Fruit fly (Drosophila melanogaster) whole organism, prepupa: ENCODE results near the gene CG7130.

Experiments used
- Blimp-1 ChIP-seq: fragments of 200-800 bp; sonication (Bioruptor generic); optimal IDR thresholded peaks from 3 replicates; lab custom pipeline; 2017; ENCODE audit warnings: missing biosample characterization, missing genetic modification characterization, mild to moderate bottlenecking, moderate library complexity, missing genetic modification reagents
- CG10631 ChIP-seq: fragments of 200-800 bp; sonication (Bioruptor generic); optimal IDR thresholded peaks from 2 replicates; lab custom pipeline; 2016; ENCODE audit warnings: missing biosample characterization, missing genetic modification characterization
- CG11294 ChIP-seq: fragments of 200-800 bp; sonication (Bioruptor generic); IDR thresholded peaks from 2 replicates; pipeline ENCODE4 v1.3.6; 2022; ENCODE audit warnings: missing biosample characterization, missing genetic modification characterization
- CG15336 ChIP-seq: fragments of 200-800 bp; sonication (Bioruptor generic); IDR thresholded peaks from 2 replicates; pipeline ENCODE4 v1.3.6; 2022; ENCODE audit warnings: missing biosample characterization, missing genetic modification characterization
- CG1621 ChIP-seq: fragments of 200-800 bp; sonication (Bioruptor generic); optimal IDR thresholded peaks from 3 replicates; lab custom pipeline; 2018; ENCODE audit warnings: missing biosample characterization, mild to moderate bottlenecking, missing genetic modification characterization
- CG16779 ChIP-seq: fragments of 200-800 bp; sonication (Bioruptor generic); optimal IDR thresholded peaks from 3 replicates; lab custom pipeline; 2017; ENCODE audit warnings: missing biosample characterization, mild to moderate bottlenecking, missing genetic modification characterization
- CG3032 ChIP-seq: fragments of 200-800 bp; optimal IDR thresholded peaks from 2 replicates; lab custom pipeline; 2019; ENCODE audit warnings: missing biosample characterization, mild to moderate bottlenecking, missing genetic modification characterization, moderate library complexity
- CG32006 ChIP-seq: fragments of 200-800 bp; sonication (Bioruptor generic); optimal IDR thresholded peaks from 3 replicates; lab custom pipeline; 2017; ENCODE audit warnings: missing biosample characterization, mild to moderate bottlenecking, missing genetic modification characterization
- CG34406 ChIP-seq: fragments of 200-800 bp; sonication (Bioruptor generic); optimal IDR thresholded peaks from 3 replicates; lab custom pipeline; 2016; ENCODE audit warnings: missing biosample characterization, missing genetic modification characterization
- CG3919 ChIP-seq: fragments of 200-800 bp; sonication (Bioruptor generic); optimal IDR thresholded peaks from 3 replicates; lab custom pipeline; 2016; ENCODE audit warnings: missing biosample characterization, missing genetic modification characterization
- CG4318 ChIP-seq: fragments of 200-800 bp; sonication (Bioruptor generic); optimal IDR thresholded peaks from 3 replicates; lab custom pipeline; 2017; ENCODE audit warnings: missing biosample characterization, mild to moderate bottlenecking, missing genetic modification characterization
- CG6792 ChIP-seq: fragments of 200-800 bp; sonication (Bioruptor generic); optimal IDR thresholded peaks from 3 replicates; lab custom pipeline; 2016; ENCODE audit warnings: missing biosample characterization, missing genetic modification characterization
- CG6808 ChIP-seq: fragments of 200-800 bp; sonication (Bioruptor generic); optimal IDR thresholded peaks from 3 replicates; lab custom pipeline; 2017; ENCODE audit warnings: missing biosample characterization, missing genetic modification characterization, mild to moderate bottlenecking, moderate library complexity, missing genetic modification reagents
- CG8119 ChIP-seq: fragments of 200-800 bp; sonication (Bioruptor generic); IDR thresholded peaks from 3 replicates; pipeline ENCODE4 v1.3.6; 2022; ENCODE audit warnings: missing biosample characterization, missing genetic modification characterization
- CG8319 ChIP-seq: fragments of 200-800 bp; sonication (Bioruptor generic); optimal IDR thresholded peaks from 3 replicates; lab custom pipeline; 2016; ENCODE audit warnings: missing biosample characterization, missing genetic modification characterization
- CG8632 ChIP-seq: fragments of 200-800 bp; sonication (Bioruptor generic); optimal IDR thresholded peaks from 3 replicates; lab custom pipeline; 2016; ENCODE audit warnings: missing biosample characterization, missing genetic modification characterization
- CG9139 ChIP-seq: fragments of 200-800 bp; sonication (Bioruptor generic); optimal IDR thresholded peaks from 3 replicates; lab custom pipeline; 2017; ENCODE audit warnings: missing biosample characterization, mild to moderate bottlenecking, missing genetic modification characterization
- Eip78C ChIP-seq: fragments of 200-800 bp; sonication (Bioruptor generic); peaks from one replicate; lab custom pipeline; 2016; ENCODE audit warnings: missing biosample characterization, missing genetic modification characterization
- Ets21C ChIP-seq: fragments of 200-800 bp; sonication (Bioruptor generic); optimal IDR thresholded peaks from 3 replicates; lab custom pipeline; 2016; ENCODE audit warnings: missing biosample characterization, missing genetic modification characterization
- Ets96B ChIP-seq: fragments of 200-800 bp; optimal IDR thresholded peaks from 2 replicates; lab custom pipeline; 2019; ENCODE audit warnings: missing biosample characterization, mild to moderate bottlenecking, missing genetic modification characterization, moderate library complexity
- Gug ChIP-seq: fragments of 200-800 bp; sonication (Bioruptor generic); IDR thresholded peaks from 2 replicates; pipeline ENCODE4 v1.3.6; 2022; ENCODE audit warnings: missing biosample characterization, missing genetic modification characterization
- Hr38 ChIP-seq: sonication (Bioruptor generic); optimal IDR thresholded peaks from 2 replicates; lab custom pipeline; 2016; ENCODE audit warnings: missing biosample characterization, missing genetic modification characterization
- Hr4 ChIP-seq: fragments of 200-800 bp; sonication (Bioruptor generic); optimal IDR thresholded peaks from 3 replicates; lab custom pipeline; 2016; ENCODE audit warnings: missing biosample characterization, missing genetic modification characterization
- Lpt ChIP-seq: fragments of 200-800 bp; sonication (Bioruptor generic); optimal IDR thresholded peaks from 3 replicates; lab custom pipeline; 2016; ENCODE audit warnings: missing biosample characterization, missing genetic modification characterization
- Met ChIP-seq: fragments of 200-800 bp; sonication (Bioruptor generic); optimal IDR thresholded peaks from 3 replicates; lab custom pipeline; 2016; ENCODE audit warnings: missing biosample characterization, missing genetic modification characterization
- OdsH ChIP-seq: fragments of 200-800 bp; sonication (Bioruptor generic); optimal IDR thresholded peaks from 3 replicates; lab custom pipeline; 2016; ENCODE audit warnings: missing biosample characterization, missing genetic modification characterization
- Smox ChIP-seq: fragments of 200-800 bp; sonication (Bioruptor generic); optimal IDR thresholded peaks from 3 replicates; lab custom pipeline; 2016; ENCODE audit warnings: missing biosample characterization, missing genetic modification characterization
- Sox102F ChIP-seq: fragments of 200-800 bp; sonication (Bioruptor generic); optimal IDR thresholded peaks from 2 replicates; lab custom pipeline; 2016; ENCODE audit warnings: missing biosample characterization, mild to moderate bottlenecking, missing genetic modification characterization
- achi ChIP-seq: fragments of 200-800 bp; sonication (Bioruptor generic); optimal IDR thresholded peaks from 3 replicates; lab custom pipeline; 2016; ENCODE audit warnings: missing biosample characterization, missing genetic modification characterization
- acj6 ChIP-seq: fragments of 200-800 bp; sonication (Bioruptor generic); optimal IDR thresholded peaks from 3 replicates; lab custom pipeline; 2016; ENCODE audit warnings: missing biosample characterization, missing genetic modification characterization
- cyc ChIP-seq: fragments of 200-800 bp; sonication (Bioruptor generic); optimal IDR thresholded peaks from 3 replicates; lab custom pipeline; 2016; ENCODE audit warnings: missing biosample characterization, missing genetic modification characterization
- esn ChIP-seq: fragments of 200-800 bp; sonication (Bioruptor generic); optimal IDR thresholded peaks from 2 replicates; lab custom pipeline; 2016; ENCODE audit warnings: missing biosample characterization, mild to moderate bottlenecking, missing genetic modification characterization, moderate library complexity
- fkh ChIP-seq: fragments of 200-800 bp; sonication (Bioruptor generic); optimal IDR thresholded peaks from 3 replicates; lab custom pipeline; 2017; ENCODE audit warnings: missing biosample characterization, mild to moderate bottlenecking, missing genetic modification characterization, moderate library complexity
- net ChIP-seq: fragments of 200-800 bp; sonication (Bioruptor generic); optimal IDR thresholded peaks from 3 replicates; lab custom pipeline; 2016; ENCODE audit warnings: missing biosample characterization, missing genetic modification characterization
- svp ChIP-seq: fragments of 200-800 bp; sonication (Bioruptor generic); peaks from one replicate; lab custom pipeline; 2016; ENCODE audit warnings: missing biosample characterization, missing genetic modification characterization

The CG7130 gene

dm6 chr3L:22063833-22064232 is 11.7 kb downstream of the CG7130 start:
- TF ChIP-seq svp (GFP tag; lab: Kevin White, UChicago), result no peak
- TF ChIP-seq CG1621 (tag; lab: Kevin White, UChicago), result peak; percentile 16

DNA sequence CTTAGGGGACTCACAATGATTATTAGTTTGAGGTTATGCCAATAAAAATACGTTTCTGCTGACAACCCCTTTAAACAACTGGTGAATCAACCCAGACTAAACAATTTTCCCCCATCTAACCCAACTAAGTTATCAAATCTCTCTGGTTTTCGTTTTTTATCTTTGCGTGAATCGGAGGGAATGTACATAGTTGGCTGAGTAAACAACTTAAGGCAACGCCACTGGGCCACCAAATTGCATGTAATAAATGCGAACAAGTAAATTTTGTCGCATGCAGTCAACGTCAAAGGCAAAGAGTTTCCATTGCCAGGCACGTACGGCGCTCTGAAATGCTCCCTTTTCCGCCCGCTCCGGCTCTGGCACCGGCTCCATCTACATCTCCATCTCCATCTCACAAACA is 22.2 kb downstream of the CG7130 start:
- TF ChIP-seq Met (GFP tag; lab: Kevin White, UChicago), result no peak
- peak; percentile 50 for TF ChIP-seq fkh (GFP tag; lab: Kevin White, UChicago)
- TF ChIP-seq, all 60 proteins: peak for 1

DNA sequence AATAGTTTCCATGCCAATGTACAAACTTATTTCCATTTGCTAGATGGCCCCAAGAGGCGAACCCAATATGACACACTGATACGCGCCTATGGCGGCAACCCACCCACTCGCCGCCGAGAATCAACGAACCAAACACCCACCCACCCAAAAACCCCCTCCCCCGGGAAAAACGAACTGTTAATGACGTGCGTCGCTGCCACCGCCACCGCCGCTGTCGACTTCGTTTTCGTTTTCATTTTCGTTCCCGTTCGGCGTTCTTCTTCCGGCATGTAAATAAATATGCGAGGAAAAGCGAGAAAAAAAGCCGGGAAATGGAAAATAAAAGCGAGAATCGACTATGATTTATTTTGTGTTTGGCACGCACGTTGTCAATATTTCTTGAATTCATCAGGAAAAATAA is 24.4 kb downstream of the CG7130 start:
- no peak for TF ChIP-seq OdsH (GFP tag; lab: Kevin White, UChicago)
- no peak for TF ChIP-seq CG8319 (GFP tag; lab: Kevin White, UChicago)
- no peak for TF ChIP-seq esn (GFP tag; lab: Kevin White, UChicago)
- no peak for TF ChIP-seq cyc
- TF ChIP-seq CG16779 (tag; lab: Kevin White, UChicago), result no peak
- no peak for TF ChIP-seq Smox
- TF ChIP-seq Lpt, result no peak
- no peak for TF ChIP-seq CG3919 (GFP tag; lab: Kevin White, UChicago)
- TF ChIP-seq CG32006 (GFP tag; lab: Kevin White, UChicago), result no peak
- TF ChIP-seq fkh (GFP tag; lab: Kevin White, UChicago), result no peak
- TF ChIP-seq Ets21C, result no peak
- TF ChIP-seq Sox102F (GFP tag; lab: Kevin White, UChicago), result no peak

- TF ChIP-seq CG34406 (GFP tag; lab: Kevin White, UChicago) (no peak), CG15336 (GFP tag; lab: Robert Waterston, UW) (no peak), CG32006 (GFP tag; lab: Kevin White, UChicago) (no peak), OdsH (GFP tag; lab: Kevin White, UChicago) (no peak), Blimp-1 (no peak), Ets21C (no peak), Hr38 (GFP tag; lab: Kevin White, UChicago) (no peak), cyc (no peak), achi (GFP tag; lab: Kevin White, UChicago) (no peak), CG6808 (GFP tag; lab: Kevin White, UChicago) (no peak), Gug (GFP tag; lab: Robert Waterston, UW) (no peak), Hr4 (GFP tag; lab: Kevin White, UChicago) (no peak), CG8119 (GFP tag; lab: Robert Waterston, UW) (no peak)
Observed at dm6 chr3L:22034717-22035116, 40.8 kb downstream of the CG7130 start, which contains the start of gene Oct-TyrR. TSS of gene Oct-TyrR (plus strand) at chr3L:22035003.

DNA sequence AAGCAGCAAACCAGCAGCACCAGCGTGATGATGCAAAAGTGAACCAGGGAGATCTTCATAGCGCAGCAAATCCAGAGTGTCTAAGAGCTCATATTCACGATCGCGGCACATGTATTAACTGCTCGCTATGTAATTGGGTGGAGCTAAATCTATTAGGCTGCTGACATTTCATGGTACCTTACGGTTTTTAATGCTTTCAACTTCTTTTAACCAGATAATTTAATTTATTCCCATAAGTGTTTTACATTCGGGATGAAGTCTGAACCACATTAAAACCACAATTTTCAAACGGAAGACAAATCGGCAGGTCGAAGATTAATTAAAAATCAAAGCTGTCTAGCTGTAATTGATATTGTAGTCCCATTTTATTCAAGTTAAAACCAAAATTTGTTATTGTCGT is 45.9 kb downstream of the CG7130 start, which contains the start of gene CG43392:
Gene CG43392, minus strand, starts transcription at position 101 of the 400 bp plus-strand sequence.
- TF ChIP-seq CG4318 (no peak), net (GFP tag; lab: Kevin White, UChicago) (no peak), CG9139 (no peak), Hr38 (GFP tag; lab: Kevin White, UChicago) (no peak), Lpt (no peak), CG6792 (no peak), esn (GFP tag; lab: Kevin White, UChicago) (no peak), Ets21C (no peak), CG11294 (no peak), acj6 (GFP tag; lab: Kevin White, UChicago) (no peak)

dm6 chr3L:22028225-22028624 is 47.3 kb downstream of the CG7130 start, which contains the start of gene CG7140:
TSS of gene CG7140 (minus strand) at chr3L:22028325.
- TF ChIP-seq CG1621 (tag; lab: Kevin White, UChicago) (no peak), Ets96B (no peak), CG3032 (tag; lab: Kevin White, UChicago) (no peak), Eip78C (no peak), CG3919 (GFP tag; lab: Kevin White, UChicago) (no peak), CG8632 (GFP tag; lab: Kevin White, UChicago) (no peak), CG4318 (no peak), CG9139 (no peak), CG10631 (GFP tag; lab: Kevin White, UChicago) (no peak)
